Fruit fly (Drosophila melanogaster): ENCODE data around the gene CG46506.
"Not testable (repeated sequence)": the region's sequence is repeated elsewhere in the genome, so short reads cannot be mapped to it uniquely, and the experiment has no call there.

DNA sequence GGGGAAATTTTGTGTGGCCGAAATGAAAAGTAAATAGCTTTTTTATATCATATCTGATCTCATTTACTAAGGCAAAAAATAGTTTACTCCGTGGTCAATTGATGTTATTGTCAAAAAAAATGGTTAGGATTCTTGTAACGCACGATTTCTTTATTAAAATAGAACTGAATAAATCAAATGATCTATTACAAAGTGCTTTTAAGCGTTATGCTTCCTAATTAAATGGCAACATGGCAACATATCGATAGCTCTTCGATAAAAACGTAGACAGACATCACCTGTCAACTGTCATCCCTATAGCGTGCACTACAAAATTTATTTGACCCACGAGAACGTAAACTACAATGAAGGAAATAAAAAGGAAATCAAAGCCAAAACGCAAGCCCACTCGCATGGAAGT lies 24.5 kb downstream of the CG46506 start, which contains the start of gene CG46511:
- TF ChIP-seq Crg-1 (GFP tag; optimal IDR thresholded peaks at IDR 0.05); CG33017 (tag; optimal IDR thresholded peaks at IDR 0.05); toe (GFP tag; optimal IDR thresholded peaks at IDR 0.05); Hr96 (GFP tag; optimal IDR thresholded peaks at IDR 0.05); CG7045 (GFP tag; optimal IDR thresholded peaks at IDR 0.05): not testable (repeated sequence)
